Worm (Caenorhabditis elegans) whole organism, mixed stage, embryonic: ENCODE measurements around the gene egl-18.

Experiments
- drap-1 ChIP-seq: fragments of 200-800 bp; sonication (Bioruptor generic); optimal IDR thresholded peaks from 3 replicates; lab custom pipeline; 2018; ENCODE audit warnings: mild to moderate bottlenecking, missing genetic modification characterization, missing compliant biosample characterization
- elt-1 ChIP-seq: sonication (generic microtip); optimal IDR thresholded peaks from 2 replicates; lab custom pipeline; 2017; ENCODE audit warnings: missing genetic modification characterization, mild to moderate bottlenecking, missing compliant biosample characterization, antibody characterized with exemption, moderate library complexity, borderline replicate concordance; ENCODE audit not compliant: insufficient read depth
- flh-1 ChIP-seq: fragments of 200-800 bp; sonication (Bioruptor generic); optimal IDR thresholded peaks from 2 replicates; lab custom pipeline; 2018; ENCODE audit warnings: mild to moderate bottlenecking, missing genetic modification characterization, moderate library complexity, missing compliant biosample characterization
- hlh-1 ChIP-seq: fragments of 150-350 bp; optimal IDR thresholded peaks from 2 replicates; lab custom pipeline; 2014; ENCODE audit warnings: missing biosample characterization, missing genetic modification reagents, missing genetic modification characterization
- lin-32 ChIP-seq: fragments of 200-800 bp; sonication (Bioruptor generic); optimal IDR thresholded peaks from 2 replicates; lab custom pipeline; 2018; ENCODE audit warnings: mild to moderate bottlenecking, missing genetic modification characterization, missing compliant biosample characterization
- lsy-2 ChIP-seq: fragments of 150-350 bp; optimal IDR thresholded peaks from 2 replicates; lab custom pipeline; 2014; ENCODE audit warnings: missing biosample characterization, missing genetic modification characterization
- mep-1 ChIP-seq: fragments of 150-350 bp; optimal IDR thresholded peaks from 2 replicates; lab custom pipeline; 2017; ENCODE audit warnings: missing biosample characterization, missing genetic modification reagents, missing genetic modification characterization, inconsistent platforms
- mls-2 ChIP-seq: sonication (generic microtip); optimal IDR thresholded peaks from 2 replicates; lab custom pipeline; 2016; ENCODE audit warnings: mild to moderate bottlenecking, missing genetic modification characterization, moderate library complexity, missing compliant biosample characterization

The egl-18 gene

DNA sequence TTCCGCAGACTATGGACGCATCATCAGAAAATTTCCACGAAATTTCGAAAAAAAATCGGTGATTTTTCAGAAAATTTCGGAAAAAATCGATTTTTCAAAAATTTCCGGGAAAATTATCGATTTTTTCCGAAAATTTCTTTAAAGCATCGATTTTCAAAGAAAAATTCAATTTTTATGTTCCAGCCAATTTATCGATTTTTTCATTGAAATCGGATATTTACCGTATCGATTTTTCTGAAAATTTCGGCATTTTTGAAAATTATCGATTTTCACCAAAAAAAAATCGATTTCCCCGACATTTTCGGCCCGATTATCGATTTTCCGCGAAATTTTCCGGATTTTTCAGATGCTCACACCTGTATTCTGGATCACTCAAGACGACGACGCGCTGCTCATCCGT, 63.0 kb downstream of the egl-18 start, which contains the start of gene Y48A5A.1:
Y48A5A.1 (plus strand) TSS at position 347 of the 400 bp plus-strand sequence.
- no peak for TF ChIP-seq mep-1 (tag; lab: Kevin White, UChicago)
- no peak for TF ChIP-seq drap-1 (GFP tag; lab: Kevin White, UChicago)
- no peak for TF ChIP-seq lsy-2
- TF ChIP-seq mls-2 = no peak
- TF ChIP-seq elt-1 (tag; lab: Kevin White, UChicago) = no peak
- TF ChIP-seq hlh-1 = no peak
- TF ChIP-seq lin-32 (GFP tag; lab: Kevin White, UChicago) = no peak
- TF ChIP-seq flh-1 (GFP tag; lab: Kevin White, UChicago) = no peak
